Worm (Caenorhabditis elegans) whole organism, L3 larva: ENCODE measurements around the gene selt-1.1.

Experiments
- elt-2 ChIP-seq: sonication (generic microtip); optimal IDR thresholded peaks from 2 replicates; lab custom pipeline; 2016; ENCODE audit warnings: missing genetic modification reagents, mild to moderate bottlenecking, missing genetic modification characterization, missing compliant biosample characterization
- pqm-1 ChIP-seq: fragments of 150-350 bp; optimal IDR thresholded peaks from 2 replicates; lab custom pipeline; 2017; ENCODE audit warnings: missing biosample characterization, missing genetic modification characterization, inconsistent platforms
- sea-2 ChIP-seq: fragments of 150-350 bp; sonication (generic microtip); optimal IDR thresholded peaks from 4 replicates; lab custom pipeline; 2014; ENCODE audit warnings: missing biosample characterization, missing genetic modification reagents, missing genetic modification characterization
- zag-1 ChIP-seq: fragments of 150-350 bp; optimal IDR thresholded peaks from 2 replicates; lab custom pipeline; 2014; ENCODE audit warnings: missing biosample characterization, missing genetic modification characterization

Gene selt-1.1

DNA sequence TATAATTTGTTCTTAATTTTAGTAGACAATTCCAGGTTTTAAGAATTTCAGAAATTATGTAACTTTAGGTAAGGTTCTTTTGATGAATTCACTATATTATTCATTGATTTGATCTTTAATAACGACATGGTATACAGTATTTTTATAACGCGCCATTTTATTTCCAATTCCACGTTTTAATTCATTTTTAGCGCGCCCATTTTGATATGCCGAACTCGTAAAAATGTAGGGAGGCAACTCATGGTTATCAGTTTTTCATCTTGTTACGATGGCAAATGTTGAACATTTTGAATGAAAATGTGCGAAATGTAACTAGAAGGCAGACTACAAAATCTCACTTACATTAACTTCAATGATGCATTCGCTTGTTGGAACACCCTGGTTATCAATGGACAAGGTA is 47.4 kb downstream of the selt-1.1 start:
- TF ChIP-seq elt-2 (tag; lab: Kevin White, UChicago) (peak; percentile 68), zag-1 (tag; lab: Kevin White, UChicago) (no peak), pqm-1 (tag; lab: Kevin White, UChicago) (peak; percentile 62), sea-2 (no peak)
- TF ChIP-seq, all 47 proteins: peak for 2
